Worm (Caenorhabditis elegans) whole organism, young adult: ENCODE data around the gene R13A1.3.

Experiments used
- C06A6.2 ChIP-seq: fragments of 200-800 bp; sonication (Bioruptor generic); conservative IDR thresholded peaks from 2 replicates; pipeline ENCODE4 v1.3.6; 2022; ENCODE audit warnings: missing genetic modification characterization, missing compliant biosample characterization
- F10E7.11 ChIP-seq: sonication (generic microtip); optimal IDR thresholded peaks from 2 replicates; lab custom pipeline; 2017; ENCODE audit warnings: mild to moderate bottlenecking, missing genetic modification characterization, moderate library complexity, missing compliant biosample characterization
- F23B12.7 ChIP-seq: sonication (generic microtip); optimal IDR thresholded peaks from 2 replicates; lab custom pipeline; 2017; ENCODE audit warnings: missing genetic modification characterization, mild to moderate bottlenecking, missing compliant biosample characterization, antibody characterized with exemption, moderate library complexity; ENCODE audit not compliant: insufficient read depth
- K12H6.12 ChIP-seq: fragments of 200-800 bp; sonication (Bioruptor generic); optimal IDR thresholded peaks from 2 replicates; lab custom pipeline; 2018; ENCODE audit warnings: mild to moderate bottlenecking, missing genetic modification characterization, missing compliant biosample characterization
- ZK185.1 ChIP-seq: sonication (generic microtip); optimal IDR thresholded peaks from 2 replicates; lab custom pipeline; 2016; ENCODE audit warnings: mild to moderate bottlenecking, missing genetic modification characterization, missing compliant biosample characterization; ENCODE audit not compliant: poor library complexity, severe bottlenecking
- ama-1 ChIP-seq, 3 experiments: fragments of 150-350 bp in 1 of 3; sonication (generic microtip) in 2 of 3; optimal IDR thresholded peaks; 2 replicates each; lab custom pipeline; 2014 to 2018; ENCODE audit warnings: missing biosample characterization in 2 of 3, missing genetic modification characterization in 2 of 3, missing genetic modification reagents in 2 of 3
- athp-1 ChIP-seq: sonication (generic microtip); optimal IDR thresholded peaks from 2 replicates; lab custom pipeline; 2017; ENCODE audit warnings: mild to moderate bottlenecking, missing genetic modification characterization, missing compliant biosample characterization
- attf-3 ChIP-seq: fragments of 200-800 bp; sonication (Bioruptor generic); conservative IDR thresholded peaks from 2 replicates; pipeline ENCODE4 v1.3.6; 2022; ENCODE audit warnings: missing genetic modification reagents, missing genetic modification characterization, missing compliant biosample characterization
- attf-5 ChIP-seq: fragments of 200-800 bp; sonication (Bioruptor generic); optimal IDR thresholded peaks from 2 replicates; lab custom pipeline; 2018; ENCODE audit warnings: mild to moderate bottlenecking, missing genetic modification characterization, missing compliant biosample characterization
- ccch-3 ChIP-seq: fragments of 200-800 bp; sonication (Bioruptor generic); optimal IDR thresholded peaks from 2 replicates; lab custom pipeline; 2018; ENCODE audit warnings: mild to moderate bottlenecking, missing genetic modification characterization, missing compliant biosample characterization
- cebp-1 ChIP-seq, 2 experiments: fragments of 200-800 bp in 1 of 2; sonication (Bioruptor generic) in 1 of 2; sonication (generic microtip) in 1 of 2; IDR thresholded peaks in 1 of 2; optimal IDR thresholded peaks in 1 of 2; 2 replicates each; pipeline versions ENCODE4 v1.3.6 to Lab custom; 2017 to 2022; ENCODE audit warnings: missing compliant biosample characterization in 2 of 2, missing genetic modification characterization in 2 of 2, mild to moderate bottlenecking in 1 of 2, missing genetic modification reagents in 1 of 2, moderate library complexity in 1 of 2
- cebp-2 ChIP-seq: fragments of 200-800 bp; sonication (Bioruptor generic); IDR thresholded peaks from 2 replicates; pipeline ENCODE4 v1.3.6; 2022; ENCODE audit warnings: missing genetic modification characterization, missing compliant biosample characterization
- ceh-100 ChIP-seq: fragments of 200-800 bp; sonication (Bioruptor generic); IDR thresholded peaks from 2 replicates; pipeline ENCODE4 v1.3.6; 2022; ENCODE audit warnings: missing genetic modification reagents, missing genetic modification characterization, missing compliant biosample characterization
- ceh-27 ChIP-seq: fragments of 200-800 bp; sonication (Bioruptor generic); optimal IDR thresholded peaks from 2 replicates; lab custom pipeline; 2018; ENCODE audit warnings: mild to moderate bottlenecking, missing genetic modification characterization, moderate library complexity, missing compliant biosample characterization
- ceh-58 ChIP-seq: fragments of 200-800 bp; sonication (Bioruptor generic); IDR thresholded peaks from 2 replicates; pipeline ENCODE4 v1.3.6; 2022; ENCODE audit warnings: missing genetic modification characterization, missing compliant biosample characterization
- chd-7 ChIP-seq: sonication (generic microtip); optimal IDR thresholded peaks from 2 replicates; lab custom pipeline; 2016; ENCODE audit warnings: mild to moderate bottlenecking, missing genetic modification characterization, moderate library complexity, missing compliant biosample characterization
- die-1 ChIP-seq: sonication (generic microtip); optimal IDR thresholded peaks from 2 replicates; lab custom pipeline; 2016; ENCODE audit warnings: missing genotype, mild to moderate bottlenecking, missing genetic modification characterization, missing compliant biosample characterization
- dox-1 ChIP-seq: fragments of 200-800 bp; sonication (Bioruptor generic); IDR thresholded peaks from 2 replicates; pipeline ENCODE4 v1.3.6; 2022; ENCODE audit warnings: missing genetic modification reagents, missing genetic modification characterization, missing compliant biosample characterization
- dpl-1 ChIP-seq: fragments of 150-350 bp; optimal IDR thresholded peaks from 2 replicates; lab custom pipeline; 2014; ENCODE audit warnings: missing biosample characterization, missing genetic modification reagents, missing genetic modification characterization
- efl-1 ChIP-seq: fragments of 150-350 bp; optimal IDR thresholded peaks from 2 replicates; lab custom pipeline; 2014; ENCODE audit warnings: missing biosample characterization, missing genetic modification reagents, missing genetic modification characterization
- egl-18 ChIP-seq: fragments of 200-800 bp; sonication (Bioruptor generic); IDR thresholded peaks from 2 replicates; pipeline ENCODE4 v1.3.6; 2022; ENCODE audit warnings: missing genetic modification reagents, missing genetic modification characterization, missing compliant biosample characterization
- egrh-3 ChIP-seq: fragments of 200-800 bp; sonication (Bioruptor generic); IDR thresholded peaks from 2 replicates; pipeline ENCODE4 v1.3.6; 2022; ENCODE audit warnings: missing genetic modification reagents, missing genetic modification characterization, missing compliant biosample characterization
- ekl-4 ChIP-seq: fragments of 200-800 bp; sonication (Bioruptor generic); IDR thresholded peaks from 2 replicates; pipeline ENCODE4 v1.3.6; 2022; ENCODE audit warnings: missing genetic modification reagents, missing genetic modification characterization, missing compliant biosample characterization
- gei-17 ChIP-seq: fragments of 200-800 bp; sonication (Bioruptor generic); optimal IDR thresholded peaks from 2 replicates; lab custom pipeline; 2018; ENCODE audit warnings: mild to moderate bottlenecking, missing genetic modification characterization, missing compliant biosample characterization
- hlh-12 ChIP-seq: sonication (generic microtip); optimal IDR thresholded peaks from 2 replicates; lab custom pipeline; 2016; ENCODE audit warnings: missing genetic modification characterization, missing compliant biosample characterization
- hrde-1 ChIP-seq: sonication (generic microtip); optimal IDR thresholded peaks from 2 replicates; lab custom pipeline; 2016; ENCODE audit warnings: missing genetic modification characterization, mild to moderate bottlenecking, missing compliant biosample characterization, moderate library complexity, missing genotype, missing genetic modification reagents, borderline replicate concordance
- lin-40 ChIP-seq: sonication (generic microtip); optimal IDR thresholded peaks from 2 replicates; lab custom pipeline; 2016; ENCODE audit warnings: missing genetic modification characterization, mild to moderate bottlenecking, missing compliant biosample characterization, missing genotype, missing genetic modification reagents
- lin-54 ChIP-seq: fragments of 200-800 bp; sonication (Bioruptor generic); optimal IDR thresholded peaks from 2 replicates; lab custom pipeline; 2018; ENCODE audit warnings: mild to moderate bottlenecking, missing genetic modification characterization, missing compliant biosample characterization
- lsl-1 ChIP-seq: fragments of 200-800 bp; sonication (Bioruptor generic); optimal IDR thresholded peaks from 2 replicates; lab custom pipeline; 2018; ENCODE audit warnings: mild to moderate bottlenecking, missing genetic modification characterization, moderate library complexity, missing compliant biosample characterization
- madf-10 ChIP-seq: sonication (generic microtip); optimal IDR thresholded peaks from 2 replicates; lab custom pipeline; 2016; ENCODE audit warnings: mild to moderate bottlenecking, missing genetic modification characterization, missing compliant biosample characterization
- madf-8 ChIP-seq: fragments of 200-800 bp; sonication (Bioruptor generic); conservative IDR thresholded peaks from 2 replicates; pipeline ENCODE4 v1.3.6; 2022; ENCODE audit warnings: missing genetic modification reagents, missing genetic modification characterization, missing compliant biosample characterization
- mcd-1 ChIP-seq: fragments of 200-800 bp; sonication (Bioruptor generic); IDR thresholded peaks from 2 replicates; pipeline ENCODE4 v1.3.6; 2022; ENCODE audit warnings: missing genetic modification reagents, missing genetic modification characterization, missing compliant biosample characterization
- nfya-1 ChIP-seq: sonication (generic microtip); optimal IDR thresholded peaks from 2 replicates; lab custom pipeline; 2017; ENCODE audit warnings: antibody characterized with exemption, missing compliant biosample characterization, missing genetic modification characterization, borderline replicate concordance; ENCODE audit not compliant: insufficient read depth
- nfya-2 ChIP-seq: fragments of 200-800 bp; sonication (Bioruptor generic); IDR thresholded peaks from 2 replicates; pipeline ENCODE4 v1.3.6; 2022; ENCODE audit warnings: missing genetic modification reagents, missing genetic modification characterization, missing compliant biosample characterization
- rec-8 ChIP-seq, 2 experiments: sonication (generic microtip); optimal IDR thresholded peaks; 2 replicates each; lab custom pipeline; 2016; ENCODE audit warnings: mild to moderate bottlenecking in 2 of 2, missing genetic modification characterization in 2 of 2, missing genetic modification reagents in 2 of 2, missing genotype in 2 of 2, missing biosample characterization in 1 of 2, missing compliant biosample characterization in 1 of 2, moderate library complexity in 1 of 2
- repo-1 ChIP-seq: sonication (generic microtip); optimal IDR thresholded peaks from 2 replicates; lab custom pipeline; 2017; ENCODE audit warnings: mild to moderate bottlenecking, missing genetic modification characterization, missing compliant biosample characterization
- snpc-1.3 ChIP-seq: sonication (generic microtip); optimal IDR thresholded peaks from 2 replicates; lab custom pipeline; 2017; ENCODE audit warnings: missing genetic modification characterization, mild to moderate bottlenecking, missing compliant biosample characterization, antibody characterized with exemption, moderate library complexity, missing genotype, missing genetic modification reagents; ENCODE audit not compliant: insufficient read depth
- snpc-3.4 ChIP-seq: sonication (generic microtip); optimal IDR thresholded peaks from 2 replicates; lab custom pipeline; 2017; ENCODE audit warnings: missing genetic modification characterization, mild to moderate bottlenecking, missing compliant biosample characterization, antibody characterized with exemption, moderate library complexity, missing genotype, missing genetic modification reagents
- snpc-4 ChIP-seq, 5 experiments: fragments of 150-350 bp in 1 of 5; sonication (generic microtip) in 4 of 5; optimal IDR thresholded peaks; 2 replicates each; lab custom pipeline; 2014 to 2018; ENCODE audit warnings: missing genetic modification characterization in 5 of 5, missing biosample characterization in 3 of 5, antibody characterized with exemption in 2 of 5, mild to moderate bottlenecking in 2 of 5, missing compliant biosample characterization in 2 of 5, missing genotype in 2 of 5, moderate library complexity in 2 of 5, missing genetic modification reagents in 1 of 5
- tbp1 ChIP-seq: fragments of 200-800 bp; sonication (Bioruptor generic); optimal IDR thresholded peaks from 2 replicates; lab custom pipeline; 2018; ENCODE audit warnings: mild to moderate bottlenecking, missing genetic modification characterization, missing compliant biosample characterization
- tbx-9 ChIP-seq: sonication (generic microtip); optimal IDR thresholded peaks from 2 replicates; lab custom pipeline; 2016; ENCODE audit warnings: borderline replicate concordance, missing genetic modification characterization, inconsistent platforms, missing compliant biosample characterization
- ztf-18 ChIP-seq: sonication (generic microtip); optimal IDR thresholded peaks from 2 replicates; lab custom pipeline; 2016; ENCODE audit warnings: missing genotype, mild to moderate bottlenecking, missing genetic modification characterization, missing compliant biosample characterization
- ztf-26 ChIP-seq: sonication (generic microtip); optimal IDR thresholded peaks from 2 replicates; lab custom pipeline; 2017; ENCODE audit warnings: missing genetic modification characterization, missing compliant biosample characterization

The R13A1.3 gene

DNA sequence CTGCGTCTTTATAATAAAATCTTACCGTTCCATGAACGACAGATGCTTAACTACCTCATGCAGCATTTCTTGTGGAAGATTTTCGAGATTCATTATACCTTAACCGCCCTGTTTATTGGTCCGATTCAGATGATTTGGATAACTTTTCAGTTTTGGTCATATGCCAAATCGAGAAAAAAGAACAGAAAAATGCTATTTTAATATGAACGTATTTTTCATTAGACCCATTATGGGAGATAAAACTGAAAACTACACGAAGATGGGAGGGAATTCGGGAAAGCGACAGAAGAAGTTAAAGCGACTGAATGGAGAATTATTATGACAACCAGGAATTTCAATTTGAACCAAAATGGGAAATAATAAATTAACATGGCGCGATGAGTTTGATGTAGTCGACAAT is 23.3 kb downstream of the R13A1.3 start, which contains the start of gene R13A1.10 (continued):
- TF ChIP-seq hrde-1 (tag; lab: Kevin White, UChicago) (no peak), chd-7 (tag; lab: Kevin White, UChicago) (no peak)

DNA sequence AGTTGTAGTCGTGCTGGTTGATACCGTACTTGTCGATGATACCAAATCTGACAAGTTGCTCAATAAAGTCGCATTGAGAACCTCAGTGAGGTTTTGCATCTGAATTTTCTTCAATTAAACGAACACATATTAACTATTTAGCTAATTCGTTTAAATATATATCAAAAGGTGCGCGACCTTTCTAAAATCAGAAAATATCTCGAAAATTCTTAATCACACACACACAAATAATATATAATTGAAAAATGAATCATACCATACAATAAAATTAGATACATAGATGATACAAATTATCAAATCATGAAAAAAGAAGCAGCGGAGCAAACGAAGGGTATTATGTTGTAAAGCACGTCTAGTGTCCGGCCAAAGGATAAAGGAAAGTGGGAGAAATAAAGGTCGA is 24.4 kb downstream of the R13A1.3 start, which contains the start of gene D2024.5:
Gene D2024.5 (minus strand): TSS at position 101 of the 400 bp plus-strand sequence.
- no peak for TF ChIP-seq die-1 (tag; lab: Kevin White, UChicago)
- TF ChIP-seq ekl-4 (GFP tag; lab: Robert Waterston, UW) = no peak
- TF ChIP-seq ceh-100 (GFP tag; lab: Robert Waterston, UW) = no peak
- no peak for TF ChIP-seq lsl-1 (GFP tag; lab: Kevin White, UChicago)
- TF ChIP-seq efl-1 (GFP tag; lab: Kevin White, UChicago) = no peak
- no peak for TF ChIP-seq cebp-2 (GFP tag; lab: Robert Waterston, UW)
- no peak for TF ChIP-seq athp-1
- no peak for TF ChIP-seq repo-1 (tag; lab: Kevin White, UChicago)
- TF ChIP-seq egl-18 (GFP tag; lab: Robert Waterston, UW) = no peak
- TF ChIP-seq ama-1 (optimal IDR thresholded peaks at IDR 0.05; lab: Kevin White, UChicago) = no peak
- no peak for TF ChIP-seq ama-1 (GFP tag; optimal IDR thresholded peaks at IDR 0.05; lab: Kevin White, UChicago)
- TF ChIP-seq C06A6.2 (GFP tag; lab: Robert Waterston, UW) = no peak
- no peak for TF ChIP-seq ztf-26
- TF ChIP-seq rec-8 (tag; optimal IDR thresholded peaks at IDR 0.05; lab: Kevin White, UChicago) = no peak
- no peak for TF ChIP-seq attf-5 (GFP tag; lab: Kevin White, UChicago)
- TF ChIP-seq nfya-1 (tag; lab: Kevin White, UChicago) = no peak
- TF ChIP-seq nfya-2 (GFP tag; lab: Robert Waterston, UW) = no peak
- no peak for TF ChIP-seq ccch-3 (GFP tag; lab: Kevin White, UChicago)

DNA sequence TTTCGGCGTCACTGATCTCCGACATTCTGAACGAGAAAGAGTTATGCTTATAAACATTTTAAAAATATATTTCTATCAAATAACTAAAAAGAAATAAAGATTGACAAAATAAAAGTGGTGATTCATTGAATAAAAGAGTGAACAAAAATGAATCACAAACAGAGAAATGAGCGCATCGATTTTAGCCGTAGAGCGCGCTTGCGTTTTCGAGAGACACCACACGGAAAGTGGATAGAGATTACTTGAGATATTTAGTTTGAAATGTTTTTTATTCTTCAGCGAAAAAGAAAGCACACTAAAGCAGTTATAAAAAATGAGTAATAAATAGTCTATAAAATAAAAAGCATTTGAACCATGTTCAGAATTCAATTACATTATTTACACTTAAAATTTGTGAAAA is 26.4 kb downstream of the R13A1.3 start, which contains the start of gene cap-1:
Gene cap-1 (minus strand): TSS at position 26 of the 400 bp plus-strand sequence.
- TF ChIP-seq gei-17 (GFP tag; lab: Kevin White, UChicago) (no peak), madf-8 (GFP tag; lab: Robert Waterston, UW) (no peak), dpl-1 (GFP tag; lab: Kevin White, UChicago) (peak; percentile 13), lin-40 (tag; lab: Kevin White, UChicago) (peak; percentile 3), snpc-3.4 (tag; lab: Kevin White, UChicago) (peak; percentile 52), mcd-1 (GFP tag; lab: Robert Waterston, UW) (peak; percentile 88), tbp1 (GFP tag; lab: Kevin White, UChicago) (peak; percentile 29), attf-3 (GFP tag; lab: Robert Waterston, UW) (peak; percentile 38; the same call in 1 of the 2 replicates), ceh-58 (GFP tag; lab: Robert Waterston, UW) (no peak), snpc-4 (GFP tag; optimal IDR thresholded peaks at IDR 0.05; lab: Kevin White, UChicago) (peak; percentile 43), snpc-4 (tag; optimal IDR thresholded peaks at IDR 0.05; lab: Kevin White, UChicago) (peak; percentile 22 to 72 (median 58)), hlh-12 (tag; lab: Kevin White, UChicago) (no peak), K12H6.12 (peak; percentile 0), tbx-9 (tag; lab: Kevin White, UChicago) (no peak), egrh-3 (GFP tag; lab: Robert Waterston, UW) (no peak), cebp-1 (GFP tag; IDR thresholded peaks at IDR 0.05; lab: Robert Waterston, UW) (no peak), cebp-1 (tag; optimal IDR thresholded peaks at IDR 0.05; lab: Kevin White, UChicago) (peak; percentile 22), ZK185.1 (tag; lab: Kevin White, UChicago) (peak; percentile 14), dox-1 (GFP tag; lab: Robert Waterston, UW) (peak; percentile 67), F10E7.11 (no peak), lin-54 (GFP tag; lab: Kevin White, UChicago) (peak; percentile 36), ztf-18 (tag; lab: Kevin White, UChicago) (peak; percentile 32), efl-1 (GFP tag; lab: Kevin White, UChicago) (peak; percentile 11), ceh-27 (peak; percentile 41), madf-10 (tag; lab: Kevin White, UChicago) (peak; percentile 8), snpc-1.3 (peak; percentile 41), F23B12.7 (peak; percentile 92)
